Fruit fly (Drosophila melanogaster) ovary, adult (tissue): Measurements from ENCODE around the gene Bdp1.

Source experiments
- CG17801 ChIP-seq: fragments of 200-800 bp; optimal IDR thresholded peaks from 2 replicates; lab custom pipeline; 2019; ENCODE audit warnings: missing biosample characterization, mild to moderate bottlenecking, missing genetic modification characterization, moderate library complexity; ENCODE audit not compliant: partially characterized antibody

Bdp1 gene

DNA sequence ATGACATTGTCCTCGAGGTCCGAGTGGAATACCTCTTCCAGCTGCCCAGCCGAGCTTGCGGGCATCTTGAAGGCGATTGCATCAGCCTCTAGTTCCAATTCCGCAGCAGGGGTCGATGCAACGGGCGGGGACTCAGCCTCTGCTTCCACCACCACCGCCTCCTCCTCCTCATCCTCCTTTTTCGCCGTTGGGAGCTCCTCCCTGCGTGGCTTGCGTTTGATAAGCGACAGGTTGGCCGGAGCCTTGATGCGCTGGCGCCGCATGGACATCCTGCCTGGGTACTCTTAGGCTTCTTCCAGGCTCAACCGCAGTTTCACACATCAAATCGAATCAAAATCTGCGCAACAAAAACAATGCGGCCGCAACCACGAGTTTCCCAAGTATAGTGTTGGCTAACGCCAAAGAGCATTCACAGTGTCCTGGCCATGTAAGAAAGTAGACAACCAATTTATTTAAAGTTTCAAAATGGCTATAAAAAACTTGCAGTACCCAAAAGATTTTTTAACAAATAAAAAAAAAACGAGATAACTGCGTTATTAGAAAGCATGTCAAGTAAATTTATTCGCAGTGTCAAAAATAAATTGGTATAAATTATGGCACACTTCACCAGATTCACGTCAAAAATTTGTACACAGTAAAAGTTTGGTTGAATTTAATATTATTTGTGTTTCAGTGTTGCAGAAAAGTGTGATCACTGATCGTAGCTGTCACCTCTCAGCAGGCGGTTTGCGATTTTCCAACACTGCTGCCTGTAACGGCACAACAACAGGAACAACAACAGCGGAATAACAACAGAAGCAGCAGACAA lies at the start of gene Bdp1, which contains the start of gene CG6565:
Gene Bdp1 (minus strand): TSS at position 456 of the 808 bp plus-strand sequence.
Gene CG6565 (plus strand): TSS at position 585 of the 808 bp plus-strand sequence.
- peak; percentile 88 for TF ChIP-seq CG17801 (GFP tag; lab: Kevin White, UChicago)

DNA sequence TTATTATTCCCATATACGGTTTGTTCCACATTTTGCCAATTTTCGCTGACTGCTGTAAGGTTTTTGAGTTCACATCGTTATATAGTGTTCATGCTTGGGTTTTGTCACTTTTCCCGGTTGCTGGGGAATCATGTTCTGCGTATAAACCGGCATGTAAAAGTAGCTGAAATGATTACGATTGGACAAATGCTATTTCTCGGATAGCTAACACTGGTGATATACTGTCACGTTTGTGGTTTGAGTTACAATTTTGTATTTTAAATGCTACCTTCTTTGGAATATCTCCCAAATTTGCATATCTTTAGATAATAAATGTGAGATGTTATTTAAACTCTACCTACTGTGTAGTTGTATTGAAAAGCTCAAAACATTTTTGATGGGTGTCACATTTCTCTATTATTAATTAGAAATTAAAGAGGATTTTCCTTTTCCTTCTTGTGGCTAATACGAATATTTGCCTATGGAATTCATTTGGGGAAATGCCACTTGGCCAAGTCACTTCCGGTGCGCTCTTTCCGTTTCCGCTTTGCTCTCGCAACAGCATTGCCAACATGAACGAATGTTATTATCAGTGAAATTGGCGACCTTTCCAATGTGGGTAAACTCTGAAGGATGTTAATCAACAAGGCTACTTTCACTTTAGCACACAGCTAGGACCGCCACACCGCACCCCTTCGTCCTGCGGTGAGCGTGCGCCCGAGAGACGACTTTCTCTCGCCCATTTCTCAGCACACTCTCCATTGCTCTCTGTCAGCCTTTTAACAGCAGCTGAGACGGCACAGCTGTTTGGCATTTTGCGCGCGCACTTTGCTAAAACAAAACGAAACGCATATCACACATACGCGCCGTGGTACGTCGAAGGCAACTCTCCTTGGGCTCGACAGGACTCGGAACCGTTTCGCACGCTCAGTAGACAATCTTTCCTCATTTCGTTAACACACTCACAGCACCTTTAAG lies 41.1 kb upstream of the Bdp1 start, which contains the start of the genes CG16956, CG42784 and CG43850:
Gene CG16956 (minus strand): TSS at position 51 of the 957 bp plus-strand sequence.
Gene CG42784 (plus strand): TSS at position 907 of the 957 bp plus-strand sequence.
Gene CG43850 (plus strand): TSS at position 907 of the 957 bp plus-strand sequence.
- no peak for TF ChIP-seq CG17801 (GFP tag; lab: Kevin White, UChicago)

dm6 chr2L:13412219-13412618 lies 38.5 kb upstream of the Bdp1 start, which contains the start of gene Flad2:
Gene Flad2, plus strand, starts transcription at chr2L:13412519.
- no peak for TF ChIP-seq CG17801 (GFP tag; lab: Kevin White, UChicago)

DNA sequence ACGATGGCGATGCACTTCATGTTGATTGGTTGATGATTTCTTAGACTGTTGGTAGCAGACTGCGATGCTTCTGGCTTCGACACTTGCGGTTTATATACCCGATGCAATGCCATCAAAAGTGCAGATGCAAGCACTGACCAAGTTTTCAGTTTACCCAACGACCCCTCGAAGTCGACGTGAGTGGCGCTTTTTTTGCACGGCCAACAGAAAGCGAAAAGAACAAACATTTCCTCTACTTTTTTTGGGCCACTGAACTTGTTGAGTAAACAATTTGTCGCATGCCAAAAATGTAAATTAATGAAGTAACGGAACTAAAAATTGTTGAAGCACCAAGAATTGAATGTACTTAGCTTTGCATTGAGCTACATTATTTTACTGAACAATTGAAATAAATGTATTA lies 37.9 kb upstream of the Bdp1 start, which contains the start of gene Vm34Ca:
Gene Vm34Ca (minus strand): TSS at position 66 of the 400 bp plus-strand sequence.
- peak; percentile 68 for TF ChIP-seq CG17801 (GFP tag; lab: Kevin White, UChicago)

- TF ChIP-seq CG17801 (GFP tag; lab: Kevin White, UChicago): peak; percentile 75
These were observed 25.9 kb upstream of the Bdp1 start for dm6 chr2L:13399565-13399964.

- peak; percentile 89 for TF ChIP-seq CG17801 (GFP tag; lab: Kevin White, UChicago)
These were observed 25.0 kb upstream of the Bdp1 start, which contains the start of the genes CG10859 and CG7110 for dm6 chr2L:13398614-13399161. Gene CG10859, minus strand, starts transcription at chr2L:13398664. Gene CG7110, plus strand, starts transcription at chr2L:13398991.

- no peak for TF ChIP-seq CG17801 (GFP tag; lab: Kevin White, UChicago)
These were observed 23.7 kb upstream of the Bdp1 start for dm6 chr2L:13397393-13397792.

dm6 chr2L:13396084-13396483 lies 22.4 kb upstream of the Bdp1 start, which contains the start of gene CG16957:
Gene CG16957, minus strand, starts transcription at chr2L:13396184.
- TF ChIP-seq CG17801 (GFP tag; lab: Kevin White, UChicago): no peak

DNA sequence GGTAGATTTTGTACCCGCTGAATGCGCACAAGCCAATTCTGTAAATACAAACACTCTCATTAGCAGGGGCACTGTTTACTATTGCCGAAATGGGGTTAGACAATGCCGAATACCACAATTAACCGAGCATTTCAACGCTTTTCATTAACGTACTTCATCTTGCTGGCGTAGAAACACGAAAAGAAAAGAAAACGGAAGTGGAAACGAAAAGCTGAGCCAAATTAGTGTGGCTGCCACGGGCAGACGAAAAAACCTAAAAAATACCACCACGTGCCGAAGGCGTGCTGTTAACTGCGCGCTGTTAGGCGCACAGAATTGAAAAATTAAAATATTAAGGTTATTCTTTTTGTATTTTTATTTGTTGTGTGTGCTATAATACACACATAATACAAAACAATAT lies 21.2 kb upstream of the Bdp1 start, which contains the start of gene RpL24:
Gene RpL24 (minus strand): TSS at position 229 of the 400 bp plus-strand sequence.
- peak; percentile 98 for TF ChIP-seq CG17801 (GFP tag; lab: Kevin White, UChicago)

dm6 chr2L:13387255-13387654 lies 13.6 kb upstream of the Bdp1 start, which contains the start of the genes Ing5 and CG7099:
Gene Ing5, minus strand, starts transcription at chr2L:13387312.
Gene CG7099, plus strand, starts transcription at chr2L:13387571.
- TF ChIP-seq CG17801 (GFP tag; lab: Kevin White, UChicago): peak; percentile 99

DNA sequence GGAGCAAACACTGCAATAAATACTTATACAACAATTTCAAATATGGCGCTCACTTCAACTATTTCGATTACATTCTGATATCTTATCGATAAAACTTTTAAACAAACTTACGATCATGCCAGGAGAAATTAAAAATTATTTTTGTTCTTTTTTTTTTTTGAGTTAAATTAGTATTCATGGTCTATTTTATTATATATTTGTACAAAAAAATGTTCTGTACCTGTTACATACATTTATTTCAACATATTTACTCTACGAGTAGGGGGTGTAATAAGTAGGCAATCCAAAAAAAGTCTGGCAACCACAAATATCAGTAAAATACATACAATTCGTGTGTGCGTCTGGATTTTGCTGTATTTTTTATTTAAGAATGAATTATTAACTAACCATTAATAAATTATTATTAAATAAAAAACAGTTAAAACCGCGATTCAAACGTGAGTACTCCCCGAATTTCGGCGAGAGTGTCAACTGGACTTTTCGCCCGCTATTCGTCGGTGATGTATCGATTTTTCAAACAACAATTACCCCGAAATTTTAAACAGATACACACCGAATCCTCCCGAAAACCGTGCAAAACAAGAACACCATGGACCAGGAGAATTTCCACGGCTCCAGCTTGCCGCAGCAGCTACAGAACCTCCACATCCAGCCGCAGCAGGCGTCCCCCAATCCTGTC lies 8.8 kb upstream of the Bdp1 start, which contains the start of gene loqs:
Gene loqs (plus strand): TSS at position 302 of the 679 bp plus-strand sequence.
- TF ChIP-seq CG17801 (GFP tag; lab: Kevin White, UChicago): peak; percentile 29

dm6 chr2L:13378488-13378964 lies 4.8 kb upstream of the Bdp1 start, which contains the start of the genes CG9302 and beta'COP:
Gene CG9302, minus strand, starts transcription at chr2L:13378538.
Gene beta'COP, plus strand, starts transcription at chr2L:13378902.
- peak; percentile 81 for TF ChIP-seq CG17801 (GFP tag; lab: Kevin White, UChicago)

DNA sequence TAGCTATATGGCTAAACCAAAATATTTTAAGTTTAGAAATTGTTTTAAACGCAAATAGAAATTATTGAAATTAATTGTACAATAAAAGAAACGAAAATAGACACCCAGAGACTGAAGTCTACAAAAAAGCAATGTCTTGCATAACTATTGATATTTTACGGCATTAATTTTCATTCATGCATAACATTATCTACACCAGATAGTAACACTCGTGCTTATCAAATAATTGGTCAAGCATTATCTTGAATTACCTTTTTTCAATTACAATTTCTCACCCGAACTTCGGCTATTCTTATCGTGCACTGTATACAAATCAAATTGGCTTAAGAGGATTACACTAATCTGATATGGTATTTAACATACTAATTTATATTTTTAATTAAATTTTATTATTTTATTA lies 2.4 kb upstream of the Bdp1 start:
- no peak for TF ChIP-seq CG17801 (GFP tag; lab: Kevin White, UChicago)
